Worm (Caenorhabditis elegans): ENCODE measurements around the gene nhr-170.

DNA sequence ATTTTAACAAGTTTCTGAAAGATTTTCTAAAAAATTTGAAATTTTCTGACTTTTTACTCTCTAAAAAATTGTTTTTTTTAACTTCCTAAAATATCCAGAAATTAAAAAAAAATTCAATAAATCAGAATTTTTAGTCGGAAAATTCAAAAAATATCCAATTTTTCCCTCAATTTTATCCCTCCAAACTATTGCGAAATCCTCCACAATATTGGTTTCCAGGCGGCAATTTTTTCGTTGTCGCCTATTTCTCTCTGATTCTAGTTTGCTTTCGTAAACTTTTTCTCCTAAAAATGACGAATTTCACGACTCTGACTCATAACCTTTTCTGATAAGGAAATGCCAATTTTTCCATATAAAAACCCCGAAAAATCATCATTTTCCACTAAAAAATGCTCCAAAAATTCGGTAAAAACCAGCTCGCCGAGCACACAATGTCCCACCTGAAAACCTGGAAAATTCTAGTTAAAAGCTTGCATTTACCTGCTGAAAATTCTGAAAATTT, 13.2 kb downstream of the nhr-170 start, which contains the start of gene Y17D7B.2:
- no peak for TF ChIP-seq pax-1 (tag; optimal IDR thresholded peaks at IDR 0.05)
- no peak for TF ChIP-seq tbx-2 (tag; optimal IDR thresholded peaks at IDR 0.05)
- no peak for TF ChIP-seq ceh-9 (tag; optimal IDR thresholded peaks at IDR 0.05)
- TF ChIP-seq ama-1 (optimal IDR thresholded peaks at IDR 0.05): no peak
- no peak for TF ChIP-seq ceh-30 (tag; optimal IDR thresholded peaks at IDR 0.05)
- TF ChIP-seq ceh-19 (GFP tag; optimal IDR thresholded peaks at IDR 0.05): no peak
- no peak for TF ChIP-seq zip-5 (tag; optimal IDR thresholded peaks at IDR 0.05)
- TF ChIP-seq elt-2 (tag; optimal IDR thresholded peaks at IDR 0.05): no peak
